Fruit fly (Drosophila melanogaster): ENCODE data around the gene msl-2.

DNA sequence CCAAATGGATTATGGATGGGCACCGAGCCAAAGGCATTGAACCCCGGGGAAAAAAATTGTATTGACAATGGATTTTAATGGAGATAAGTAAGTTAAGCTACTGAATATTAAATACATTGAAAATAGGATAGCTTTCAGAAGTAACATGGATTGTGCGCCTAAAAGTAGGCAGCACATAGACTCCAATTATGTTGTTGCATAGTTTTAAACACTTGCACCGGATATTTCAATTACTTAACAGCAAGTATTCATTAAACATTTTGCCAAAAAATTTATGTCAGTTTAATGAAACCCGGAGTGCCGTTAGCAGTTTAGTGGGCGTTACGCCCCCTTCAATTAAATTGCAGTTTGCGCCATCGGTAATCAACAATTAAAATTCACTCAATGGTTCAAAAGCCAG lies 27.8 kb downstream of the msl-2 start:
- TF ChIP-seq Myc (optimal IDR thresholded peaks at IDR 0.05) (no peak), lola (GFP tag; optimal IDR thresholded peaks at IDR 0.05) (no peak), tai (GFP tag; optimal IDR thresholded peaks at IDR 0.05) (no peak), Abd-B (GFP tag; optimal IDR thresholded peaks at IDR 0.05) (no peak), Dfd (GFP tag; optimal IDR thresholded peaks at IDR 0.05) (no peak), dl (GFP tag; optimal IDR thresholded peaks at IDR 0.05; ENCODE audit: insufficient read depth in 1 of 2, partially characterized antibody in 2 of 2) (no peak), CG9705 (GFP tag; optimal IDR thresholded peaks at IDR 0.05) (no peak), psq (GFP tag; optimal IDR thresholded peaks at IDR 0.05) (no peak), dmrt93B (GFP tag; optimal IDR thresholded peaks at IDR 0.05) (no peak), usp (GFP tag; optimal IDR thresholded peaks at IDR 0.05) (no peak), br (GFP tag; optimal IDR thresholded peaks at IDR 0.05) (no peak), Hr78 (GFP tag; optimal IDR thresholded peaks at IDR 0.05) (no peak)

Data from whole organism, wandering third instar larva.